Worm (Caenorhabditis elegans): ENCODE data around the gene R09H10.2.
A peak's percentile ranks its signal among the peaks of the same experiment; 100 is the strongest.

- TF ChIP-seq nhr-28 (tag; optimal IDR thresholded peaks at IDR 0.05) (no peak), drap-1 (GFP tag; optimal IDR thresholded peaks at IDR 0.05) (no peak), flh-1 (GFP tag; optimal IDR thresholded peaks at IDR 0.05) (no peak), nhr-76 (tag; optimal IDR thresholded peaks at IDR 0.05) (no peak), ces-1 (GFP tag; optimal IDR thresholded peaks at IDR 0.05) (peak; percentile 5), lin-13 (tag; optimal IDR thresholded peaks at IDR 0.05) (no peak), blmp-1 (tag; optimal IDR thresholded peaks at IDR 0.05) (no peak), bed-3 (GFP tag; optimal IDR thresholded peaks at IDR 0.05) (no peak), ztf-11 (tag; optimal IDR thresholded peaks at IDR 0.05) (no peak), mep-1 (tag; optimal IDR thresholded peaks at IDR 0.05) (no peak), nhr-12 (tag; optimal IDR thresholded peaks at IDR 0.05) (no peak), lsy-2 (tag; optimal IDR thresholded peaks at IDR 0.05) (no peak), unc-39 (tag; optimal IDR thresholded peaks at IDR 0.05) (no peak)
Observed at ce11 chrIV:10578367-10578766, 24.4 kb upstream of the R09H10.2 start, which contains the start of gene lgc-43.
